Fruit fly (Drosophila melanogaster): Measurements from ENCODE around the gene Jhbp4.

Jhbp4 gene

dm6 chr3R:16071689-16072580 lies 28.6 kb downstream of the Jhbp4 start (continued):
- TF ChIP-seq lmd (GFP tag; IDR thresholded peaks at IDR 0.05) (peak; percentile 63), scrt (GFP tag; optimal IDR thresholded peaks at IDR 0.05) (no peak), CG6813 (GFP tag; optimal IDR thresholded peaks at IDR 0.05) (peak; percentile 27), CG3065 (GFP tag; optimal IDR thresholded peaks at IDR 0.05) (no peak), CG18619 (GFP tag; optimal IDR thresholded peaks at IDR 0.05) (peak; percentile 39), vnd (GFP tag; IDR thresholded peaks at IDR 0.05; ENCODE audit: partially characterized antibody) (0 out of 3 replicates have a peak, but pooled peaks have one; percentile 20), CG10274 (GFP tag; optimal IDR thresholded peaks at IDR 0.05) (no peak), Xbp1 (GFP tag; optimal IDR thresholded peaks at IDR 0.05) (peak; percentile 69), CG4360 (GFP tag; IDR thresholded peaks at IDR 0.05) (peak; percentile 39; the same call in 1 of the 2 replicates), CG7963 (GFP tag; IDR thresholded peaks at IDR 0.05; ENCODE audit: partially characterized antibody) (no peak), Atf3 (GFP tag; optimal IDR thresholded peaks at IDR 0.05) (peak; percentile 11), HmgZ (tag; optimal IDR thresholded peaks at IDR 0.05) (no peak), CG30431 (GFP tag; optimal IDR thresholded peaks at IDR 0.05) (no peak), CG12236 (GFP tag; optimal IDR thresholded peaks at IDR 0.05) (peak; percentile 44), dan (GFP tag; IDR thresholded peaks at IDR 0.05) (no peak), fd102C (GFP tag; optimal IDR thresholded peaks at IDR 0.05) (no peak), CG1647 (GFP tag; optimal IDR thresholded peaks at IDR 0.05) (no peak), nau (GFP tag; optimal IDR thresholded peaks at IDR 0.05) (no peak), Nf-YA (GFP tag; IDR thresholded peaks at IDR 0.05) (peak; percentile 56; the same call in 1 of the 2 replicates), her (GFP tag; optimal IDR thresholded peaks at IDR 0.05) (peak; percentile 12), CG16863 (GFP tag; optimal IDR thresholded peaks at IDR 0.05) (peak; percentile 37), Bdp1 (GFP tag; optimal IDR thresholded peaks at IDR 0.05) (no peak), HLHmδ (GFP tag; optimal IDR thresholded peaks at IDR 0.05) (no peak), Lim3 (GFP tag; IDR thresholded peaks at IDR 0.05) (peak; percentile 12; the same call in 1 of the 2 replicates), gt (GFP tag; IDR thresholded peaks at IDR 0.05) (no peak), Ravus (GFP tag; IDR thresholded peaks at IDR 0.05) (peak; percentile 17; the same call in 1 of the 2 replicates), CG9876 (GFP tag; optimal IDR thresholded peaks at IDR 0.05) (no peak), prd (optimal IDR thresholded peaks at IDR 0.05) (no peak), prd (GFP tag; IDR thresholded peaks at IDR 0.05) (peak; percentile 78), ems (GFP tag; optimal IDR thresholded peaks at IDR 0.05) (peak; percentile 36), CG31224 (GFP tag; IDR thresholded peaks at IDR 0.05) (peak; percentile 32; the same call in 1 of the 2 replicates), Hr51 (GFP tag; optimal IDR thresholded peaks at IDR 0.05) (peak; percentile 31 to 71), CG7928 (GFP tag; optimal IDR thresholded peaks at IDR 0.05) (no peak), lola (GFP tag; optimal IDR thresholded peaks at IDR 0.05) (peak in 1 of 3 experiments; percentile 72), CG43689 (GFP tag; IDR thresholded peaks at IDR 0.05) (0 out of 2 replicates have a peak, but pooled peaks have one; percentile 17), Meics (GFP tag; optimal IDR thresholded peaks at IDR 0.05) (peak; percentile 30), CG4854 (GFP tag; optimal IDR thresholded peaks at IDR 0.05) (no peak), CG31441 (GFP tag; IDR thresholded peaks at IDR 0.05) (peak; percentile 74), Hand (GFP tag; optimal IDR thresholded peaks at IDR 0.05) (no peak), Atf6 (GFP tag; IDR thresholded peaks at IDR 0.05) (peak; percentile 47; the same call in 1 of the 2 replicates), CG8290 (GFP tag; optimal IDR thresholded peaks at IDR 0.05) (peak; percentile 63), CG8290 (tag; optimal IDR thresholded peaks at IDR 0.05) (no peak), Ada2b (GFP tag; IDR thresholded peaks at IDR 0.05) (peak; percentile 60), Sox100B (GFP tag; optimal IDR thresholded peaks at IDR 0.05) (peak; percentile 66), sisA (GFP tag; IDR thresholded peaks at IDR 0.05) (peak; percentile 69), CTCF (GFP tag; optimal IDR thresholded peaks at IDR 0.05) (no peak), stc (GFP tag; IDR thresholded peaks at IDR 0.05) (peak; percentile 88), CG12104 (GFP tag; optimal IDR thresholded peaks at IDR 0.05) (peak; percentile 53), CG12744 (GFP tag; optimal IDR thresholded peaks at IDR 0.05) (peak; percentile 54), CG34376 (GFP tag; optimal IDR thresholded peaks at IDR 0.05) (no peak)
